Worm (Caenorhabditis elegans) whole organism, late embryonic: ENCODE results near the gene tag-123.
A peak's percentile ranks its signal among the peaks of the same experiment; 100 is the strongest.

Source experiments
- C08G9.2 ChIP-seq: sonication (generic microtip); optimal IDR thresholded peaks from 2 replicates; lab custom pipeline; 2016; ENCODE audit warnings: mild to moderate bottlenecking, missing genetic modification characterization, moderate library complexity, missing compliant biosample characterization
- C38D4.7 ChIP-seq: fragments of 200-800 bp; sonication (Bioruptor generic); optimal IDR thresholded peaks from 2 replicates; lab custom pipeline; 2018; ENCODE audit warnings: mild to moderate bottlenecking, missing genetic modification characterization, moderate library complexity, missing compliant biosample characterization
- K09A11.1 ChIP-seq: sonication (generic microtip); optimal IDR thresholded peaks from 2 replicates; lab custom pipeline; 2017; ENCODE audit warnings: antibody characterized with exemption, mild to moderate bottlenecking, missing genetic modification characterization, missing compliant biosample characterization; ENCODE audit not compliant: insufficient read depth
- ahr-1 ChIP-seq: sonication (generic microtip); optimal IDR thresholded peaks from 2 replicates; lab custom pipeline; 2016; ENCODE audit warnings: missing genetic modification characterization, missing compliant biosample characterization
- ama-1 ChIP-seq: fragments of 150-350 bp; optimal IDR thresholded peaks from 2 replicates; lab custom pipeline; 2014
- ceh-19 ChIP-seq: fragments of 200-800 bp; sonication (Bioruptor generic); optimal IDR thresholded peaks from 2 replicates; lab custom pipeline; 2018; ENCODE audit warnings: mild to moderate bottlenecking, missing genetic modification characterization, missing compliant biosample characterization
- ceh-22 ChIP-seq: sonication (generic microtip); optimal IDR thresholded peaks from 2 replicates; lab custom pipeline; 2017; ENCODE audit warnings: missing biosample characterization, missing genetic modification characterization
- ceh-24 ChIP-seq: sonication (generic microtip); optimal IDR thresholded peaks from 2 replicates; lab custom pipeline; 2016; ENCODE audit warnings: mild to moderate bottlenecking, missing genetic modification characterization, missing compliant biosample characterization
- ceh-30 ChIP-seq: fragments of 150-350 bp; optimal IDR thresholded peaks from 2 replicates; lab custom pipeline; 2014; ENCODE audit warnings: missing biosample characterization, missing genetic modification characterization
- ceh-31 ChIP-seq: sonication (generic microtip); optimal IDR thresholded peaks from 2 replicates; lab custom pipeline; 2016; ENCODE audit warnings: missing genetic modification characterization, missing compliant biosample characterization
- ceh-34 ChIP-seq: sonication (generic microtip); optimal IDR thresholded peaks from 2 replicates; lab custom pipeline; 2016; ENCODE audit warnings: mild to moderate bottlenecking, missing genetic modification characterization, missing compliant biosample characterization
- ceh-45 ChIP-seq: fragments of 200-800 bp; sonication (Bioruptor generic); IDR thresholded peaks from 2 replicates; pipeline ENCODE4 v1.3.6; 2022; ENCODE audit warnings: missing genetic modification reagents, missing genetic modification characterization, missing compliant biosample characterization
- ceh-48 ChIP-seq: sonication (generic microtip); optimal IDR thresholded peaks from 2 replicates; lab custom pipeline; 2016; ENCODE audit warnings: missing genetic modification characterization, inconsistent platforms, missing compliant biosample characterization
- ceh-6 ChIP-seq: fragments of 200-800 bp; sonication (Bioruptor generic); optimal IDR thresholded peaks from 2 replicates; lab custom pipeline; 2018; ENCODE audit warnings: mild to moderate bottlenecking, missing genetic modification characterization, missing compliant biosample characterization
- ceh-9 ChIP-seq: sonication (generic microtip); optimal IDR thresholded peaks from 2 replicates; lab custom pipeline; 2016; ENCODE audit warnings: mild to moderate bottlenecking, missing genetic modification characterization, inconsistent platforms, missing compliant biosample characterization
- elt-4 ChIP-seq: sonication (generic microtip); optimal IDR thresholded peaks from 2 replicates; lab custom pipeline; 2016; ENCODE audit warnings: missing genetic modification characterization, missing compliant biosample characterization
- gmeb-2 ChIP-seq: sonication (generic microtip); optimal IDR thresholded peaks from 2 replicates; lab custom pipeline; 2016; ENCODE audit warnings: missing genetic modification characterization, inconsistent platforms, missing compliant biosample characterization
- hlh-15 ChIP-seq: sonication (generic microtip); optimal IDR thresholded peaks from 2 replicates; lab custom pipeline; 2016; ENCODE audit warnings: missing genetic modification characterization, missing compliant biosample characterization
- hlh-30 ChIP-seq: sonication (generic microtip); optimal IDR thresholded peaks from 2 replicates; lab custom pipeline; 2017; ENCODE audit warnings: antibody characterized with exemption, missing genetic modification characterization, missing compliant biosample characterization; ENCODE audit not compliant: insufficient read depth
- hlh-6 ChIP-seq: sonication (generic microtip); optimal IDR thresholded peaks from 2 replicates; lab custom pipeline; 2016; ENCODE audit warnings: missing genotype, missing genetic modification characterization, missing compliant biosample characterization
- lin-11 ChIP-seq: fragments of 200-800 bp; sonication (Bioruptor generic); optimal IDR thresholded peaks from 2 replicates; lab custom pipeline; 2018; ENCODE audit warnings: mild to moderate bottlenecking, missing genetic modification characterization, missing compliant biosample characterization
- madf-2 ChIP-seq: sonication (generic microtip); optimal IDR thresholded peaks from 2 replicates; lab custom pipeline; 2017; ENCODE audit warnings: missing genetic modification characterization, missing compliant biosample characterization
- mec-3 ChIP-seq: sonication (generic microtip); optimal IDR thresholded peaks from 2 replicates; lab custom pipeline; 2016; ENCODE audit warnings: borderline replicate concordance, missing genetic modification characterization, missing compliant biosample characterization
- nhr-232 ChIP-seq: sonication (generic microtip); optimal IDR thresholded peaks from 2 replicates; lab custom pipeline; 2016; ENCODE audit warnings: missing genetic modification characterization, missing compliant biosample characterization
- odd-2 ChIP-seq: sonication (generic microtip); optimal IDR thresholded peaks from 2 replicates; lab custom pipeline; 2017; ENCODE audit warnings: antibody characterized with exemption, mild to moderate bottlenecking, missing genetic modification characterization, missing compliant biosample characterization
- pag-3 ChIP-seq: sonication (generic microtip); optimal IDR thresholded peaks from 2 replicates; lab custom pipeline; 2016; ENCODE audit warnings: missing compliant biosample characterization, missing genetic modification characterization, borderline replicate concordance
- pat-9 ChIP-seq: fragments of 200-800 bp; sonication (Bioruptor generic); optimal IDR thresholded peaks from 2 replicates; lab custom pipeline; 2018; ENCODE audit warnings: mild to moderate bottlenecking, missing genetic modification characterization, moderate library complexity, missing compliant biosample characterization
- pax-1 ChIP-seq: fragments of 150-350 bp; optimal IDR thresholded peaks from 2 replicates; lab custom pipeline; 2014; ENCODE audit warnings: missing biosample characterization, missing genetic modification characterization
- pha-4 ChIP-seq: fragments of 150-350 bp; optimal IDR thresholded peaks from 2 replicates; lab custom pipeline; 2018; ENCODE audit warnings: missing biosample characterization, missing genetic modification reagents, missing genetic modification characterization
- pqm-1 ChIP-seq: sonication (generic microtip); optimal IDR thresholded peaks from 2 replicates; lab custom pipeline; 2016; ENCODE audit warnings: missing genetic modification characterization, missing compliant biosample characterization
- pros-1 ChIP-seq: fragments of 150-350 bp; optimal IDR thresholded peaks from 2 replicates; lab custom pipeline; 2014; ENCODE audit warnings: missing biosample characterization, missing genetic modification reagents, missing genetic modification characterization
- ref-2 ChIP-seq: sonication (generic microtip); optimal IDR thresholded peaks from 2 replicates; lab custom pipeline; 2016; ENCODE audit warnings: missing genetic modification characterization, missing compliant biosample characterization
- rnt-1 ChIP-seq: sonication (generic microtip); optimal IDR thresholded peaks from 2 replicates; lab custom pipeline; 2016; ENCODE audit warnings: missing genetic modification characterization, missing compliant biosample characterization
- sdc-2 ChIP-seq: sonication (generic microtip); optimal IDR thresholded peaks from 2 replicates; lab custom pipeline; 2016; ENCODE audit warnings: missing genotype, missing genetic modification characterization, missing compliant biosample characterization
- unc-55 ChIP-seq: sonication (generic microtip); optimal IDR thresholded peaks from 2 replicates; lab custom pipeline; 2017; ENCODE audit warnings: missing biosample characterization, missing genetic modification reagents, missing genetic modification characterization
- unc-86 ChIP-seq: sonication (generic microtip); optimal IDR thresholded peaks from 2 replicates; lab custom pipeline; 2016; ENCODE audit warnings: missing genetic modification characterization, missing compliant biosample characterization
- zip-5 ChIP-seq: sonication (generic microtip); optimal IDR thresholded peaks from 2 replicates; lab custom pipeline; 2016; ENCODE audit warnings: missing genetic modification characterization, missing compliant biosample characterization
- ztf-16 ChIP-seq: sonication (generic microtip); optimal IDR thresholded peaks from 2 replicates; lab custom pipeline; 2017; ENCODE audit warnings: missing genetic modification characterization, missing compliant biosample characterization

tag-123 gene

DNA sequence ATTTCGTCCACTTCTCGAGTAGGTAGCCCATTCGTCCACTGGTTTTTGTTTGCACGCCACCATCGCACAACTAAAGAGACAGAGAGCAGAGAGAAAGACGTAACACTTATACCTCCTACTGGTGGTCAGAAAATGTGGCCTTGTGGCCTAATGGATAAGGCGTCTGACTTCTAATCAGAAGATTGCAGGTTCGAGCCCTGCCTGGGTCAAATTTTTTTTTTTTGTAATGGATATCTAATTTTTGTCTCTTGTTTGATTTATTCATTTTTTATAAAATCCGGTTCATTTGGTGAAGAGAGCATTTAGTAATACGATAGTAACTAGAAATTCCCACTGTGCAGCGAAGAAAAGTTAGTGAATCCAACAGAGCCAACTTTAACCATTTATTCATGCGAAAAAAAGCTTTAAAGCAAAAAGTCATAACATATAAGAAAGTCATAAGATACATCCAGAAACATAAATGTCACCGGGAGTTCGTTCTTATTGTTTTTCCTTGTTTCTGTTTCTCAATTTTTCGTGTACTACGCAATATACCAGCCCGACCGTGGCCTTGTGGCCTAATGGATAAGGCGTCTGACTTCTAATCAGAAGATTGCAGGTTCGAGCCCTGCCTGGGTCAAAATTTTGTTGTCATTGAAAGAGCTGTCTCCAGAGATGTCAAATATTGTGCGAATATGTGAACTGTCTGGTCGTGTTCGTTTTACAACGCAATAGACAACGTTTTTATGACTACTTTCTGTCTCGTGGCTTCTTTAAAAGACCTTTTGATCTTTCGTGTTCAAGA is 35.6 kb downstream of the tag-123 start (continued):
- TF ChIP-seq pag-3 (tag; lab: Kevin White, UChicago) (no peak), zip-5 (peak; percentile 56), odd-2 (tag; lab: Kevin White, UChicago) (no peak), ztf-16 (peak; percentile 71), ahr-1 (peak; percentile 44), K09A11.1 (tag; lab: Kevin White, UChicago) (peak; percentile 53), pros-1 (tag; lab: Kevin White, UChicago) (no peak), pat-9 (tag; lab: Kevin White, UChicago) (peak; percentile 68), pqm-1 (no peak), gmeb-2 (tag; lab: Kevin White, UChicago) (peak; percentile 62), ceh-48 (peak; percentile 15), lin-11 (tag; lab: Kevin White, UChicago) (peak; percentile 67), ceh-6 (GFP tag; lab: Kevin White, UChicago) (peak; percentile 54), pax-1 (tag; lab: Kevin White, UChicago) (no peak), pha-4 (tag; lab: Kevin White, UChicago) (no peak), C38D4.7 (peak; percentile 72), ceh-22 (tag; lab: Kevin White, UChicago) (peak; percentile 44), ceh-30 (tag; lab: Kevin White, UChicago) (no peak), nhr-232 (peak; percentile 74), hlh-15 (peak; percentile 4), ceh-9 (no peak), hlh-6 (tag; lab: Kevin White, UChicago) (peak; percentile 62), ceh-19 (peak; percentile 35), ceh-24 (tag; lab: Kevin White, UChicago) (peak; percentile 34), mec-3 (tag; lab: Kevin White, UChicago) (no peak), unc-55 (GFP tag; lab: Kevin White, UChicago) (no peak), hlh-30 (tag; lab: Kevin White, UChicago) (peak; percentile 22), ceh-34 (tag; lab: Kevin White, UChicago) (peak; percentile 72), C08G9.2 (peak; percentile 70), unc-86 (tag; lab: Kevin White, UChicago) (peak; percentile 67), ceh-31 (tag; lab: Kevin White, UChicago) (peak; percentile 63), ceh-45 (GFP tag; lab: Robert Waterston, UW) (no peak)

DNA sequence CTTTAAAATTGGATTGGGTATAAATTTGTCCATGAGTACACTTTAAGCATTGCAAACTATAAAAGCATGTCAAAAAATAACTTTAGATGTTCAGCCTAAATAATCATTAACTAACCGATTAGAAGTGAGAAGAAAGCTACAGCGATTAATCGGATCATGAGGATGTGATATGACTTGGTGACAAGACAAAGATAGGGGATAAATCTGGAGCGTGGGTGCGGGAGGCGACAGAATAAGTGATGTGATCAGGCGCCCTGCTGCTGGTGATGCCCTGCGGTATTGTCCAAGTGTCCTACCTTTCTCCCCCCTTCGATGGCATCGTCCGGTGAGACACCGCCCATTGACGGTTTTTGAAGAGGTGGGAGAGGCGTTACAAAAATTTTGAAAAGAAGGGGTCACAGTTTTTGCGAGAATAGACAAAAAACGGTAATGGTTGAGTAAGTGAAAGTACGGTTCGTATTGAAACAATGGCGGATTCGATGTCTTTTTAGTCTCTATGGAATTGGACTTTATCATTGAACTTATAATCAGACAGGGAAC is 37.1 kb downstream of the tag-123 start, which contains the start of gene F41D9.2:
Gene F41D9.2 (minus strand): TSS at position 304 of the 540 bp plus-strand sequence.
- TF ChIP-seq sdc-2 (tag; lab: Kevin White, UChicago) (no peak), ref-2 (tag; lab: Kevin White, UChicago) (peak; percentile 48)
- TF ChIP-seq, all 69 proteins: peak for 1

ce11 chrX:8381651-8382050 is 40.2 kb downstream of the tag-123 start:
- TF ChIP-seq pha-4 (tag; lab: Kevin White, UChicago) (no peak), ref-2 (tag; lab: Kevin White, UChicago) (no peak), pat-9 (tag; lab: Kevin White, UChicago) (no peak), pros-1 (tag; lab: Kevin White, UChicago) (no peak), rnt-1 (tag; lab: Kevin White, UChicago) (no peak), ceh-34 (tag; lab: Kevin White, UChicago) (no peak), elt-4 (tag; lab: Kevin White, UChicago) (no peak), madf-2 (tag; lab: Kevin White, UChicago) (no peak), gmeb-2 (tag; lab: Kevin White, UChicago) (no peak), ama-1 (lab: Kevin White, UChicago) (no peak)
